Worm (Caenorhabditis elegans) whole organism, early embryonic: ENCODE results near the gene F56A11.5.

Source experiments
- ama-1 ChIP-seq: fragments of 150-350 bp; optimal IDR thresholded peaks from 2 replicates; lab custom pipeline; 2014
- hmbx-1 ChIP-seq: sonication (generic microtip); optimal IDR thresholded peaks from 2 replicates; lab custom pipeline; 2016; ENCODE audit warnings: mild to moderate bottlenecking, missing genetic modification characterization, missing compliant biosample characterization
- hmg-4 ChIP-seq: fragments of 200-800 bp; sonication (Bioruptor generic); optimal IDR thresholded peaks from 2 replicates; lab custom pipeline; 2018; ENCODE audit warnings: mild to moderate bottlenecking, missing genetic modification characterization, missing compliant biosample characterization
- pes-1 ChIP-seq: fragments of 200-800 bp; sonication (Bioruptor generic); IDR thresholded peaks from 2 replicates; pipeline ENCODE4 v1.3.6; 2022; ENCODE audit warnings: missing genetic modification reagents, missing genetic modification characterization, missing compliant biosample characterization
- sea-1 ChIP-seq: fragments of 200-800 bp; sonication (Bioruptor generic); conservative IDR thresholded peaks from 2 replicates; pipeline ENCODE4 v1.3.6; 2022; ENCODE audit warnings: missing genetic modification characterization, missing compliant biosample characterization
- tbx-37 ChIP-seq: fragments of 200-800 bp; sonication (Bioruptor generic); conservative IDR thresholded peaks from 2 replicates; pipeline ENCODE4 v1.3.6; 2022; ENCODE audit warnings: missing genetic modification reagents, missing genetic modification characterization, missing compliant biosample characterization

DNA sequence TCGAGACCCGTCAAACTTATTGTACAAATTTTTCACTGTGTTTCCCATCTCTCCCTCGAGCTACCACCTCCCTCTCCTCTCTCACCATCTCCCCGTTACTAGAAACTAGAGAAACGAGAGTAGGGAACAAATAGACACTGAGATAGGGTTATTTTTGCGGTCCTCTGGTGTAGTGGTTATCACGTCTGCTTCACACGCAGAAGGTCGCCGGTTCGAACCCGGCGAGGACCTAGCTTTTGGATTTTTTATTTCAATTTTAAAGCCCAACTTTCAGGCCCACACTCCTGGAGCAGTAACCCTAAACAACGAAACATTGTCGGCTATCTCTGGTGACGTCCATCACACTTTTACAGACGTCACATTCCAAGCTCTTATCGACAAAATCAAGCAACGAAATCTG is 49.7 kb upstream of the F56A11.5 start:
- TF ChIP-seq sea-1 (GFP tag; lab: Robert Waterston, UW) = peak; percentile 86
- TF ChIP-seq hmbx-1 = peak; percentile 29
- TF ChIP-seq hmg-4 (GFP tag; lab: Kevin White, UChicago) = peak; percentile 61
- TF ChIP-seq pes-1 (GFP tag; lab: Robert Waterston, UW) = peak; percentile 89
- TF ChIP-seq ama-1 (lab: Kevin White, UChicago) = no peak
- TF ChIP-seq tbx-37 (GFP tag; lab: Robert Waterston, UW) = peak; percentile 67
